Worm (Caenorhabditis elegans) whole organism, L1 larva: ENCODE measurements around the gene C56G2.15.

ENCODE experiments used
- aha-1 ChIP-seq: fragments of 150-350 bp; optimal IDR thresholded peaks from 2 replicates; lab custom pipeline; 2014; ENCODE audit warnings: missing biosample characterization, missing genetic modification characterization
- aly-2 ChIP-seq: fragments of 150-350 bp; optimal IDR thresholded peaks from 2 replicates; lab custom pipeline; 2014; ENCODE audit warnings: missing biosample characterization, missing genetic modification characterization
- blmp-1 ChIP-seq: fragments of 150-350 bp; optimal IDR thresholded peaks from 2 replicates; lab custom pipeline; 2014; ENCODE audit warnings: missing biosample characterization, missing genetic modification characterization
- ceh-8 ChIP-seq: fragments of 200-800 bp; sonication (Bioruptor generic); optimal IDR thresholded peaks from 2 replicates; lab custom pipeline; 2018; ENCODE audit warnings: mild to moderate bottlenecking, missing genetic modification characterization, moderate library complexity, missing compliant biosample characterization
- efl-1 ChIP-seq, 4 experiments: fragments of 150-350 bp; optimal IDR thresholded peaks in 3 of 4; peaks in 1 of 4; 1 replicate in 1 of 4; 2 replicates in 3 of 4; lab custom pipeline; 2014; ENCODE audit warnings: missing biosample characterization in 2 of 4, missing genetic modification characterization in 2 of 4, missing genetic modification reagents in 2 of 4
- elt-2 ChIP-seq: sonication (generic microtip); optimal IDR thresholded peaks from 2 replicates; lab custom pipeline; 2016; ENCODE audit warnings: missing genetic modification characterization, mild to moderate bottlenecking, inconsistent platforms, missing compliant biosample characterization, missing genetic modification reagents
- elt-3 ChIP-seq, 6 experiments: fragments of 150-350 bp in 1 of 6; sonication (generic microtip); optimal IDR thresholded peaks; 2 replicates each; lab custom pipeline; 2017 to 2018; ENCODE audit warnings: missing biosample characterization in 6 of 6, missing genetic modification characterization in 6 of 6, inconsistent platforms in 1 of 6
- fkh-8 ChIP-seq: sonication (generic microtip); optimal IDR thresholded peaks from 2 replicates; lab custom pipeline; 2016; ENCODE audit warnings: mild to moderate bottlenecking, missing genetic modification characterization, missing compliant biosample characterization
- fos-1 ChIP-seq: fragments of 150-350 bp; optimal IDR thresholded peaks from 2 replicates; lab custom pipeline; 2014; ENCODE audit warnings: missing biosample characterization, missing genetic modification characterization
- isw-1 ChIP-seq: fragments of 200-800 bp; sonication (Bioruptor generic); IDR thresholded peaks from 2 replicates; pipeline ENCODE4 v1.3.6; 2022; ENCODE audit warnings: missing genetic modification characterization, missing compliant biosample characterization
- lin-14 ChIP-seq: fragments of 200-800 bp; sonication (Bioruptor generic); optimal IDR thresholded peaks from 2 replicates; lab custom pipeline; 2018; ENCODE audit warnings: mild to moderate bottlenecking, missing genetic modification characterization, moderate library complexity, missing compliant biosample characterization
- lin-15B ChIP-seq: fragments of 150-350 bp; sonication (generic microtip); optimal IDR thresholded peaks from 3 replicates; lab custom pipeline; 2014; ENCODE audit warnings: missing biosample characterization, missing genetic modification characterization
- lin-35 ChIP-seq, 2 experiments: fragments of 150-350 bp; optimal IDR thresholded peaks; 2 replicates each; lab custom pipeline; 2014; ENCODE audit warnings: missing biosample characterization in 2 of 2, missing genetic modification characterization in 2 of 2, missing genetic modification reagents in 2 of 2
- lir-3 ChIP-seq: sonication (generic microtip); optimal IDR thresholded peaks from 2 replicates; lab custom pipeline; 2016; ENCODE audit warnings: mild to moderate bottlenecking, missing genetic modification characterization, moderate library complexity, missing compliant biosample characterization; ENCODE audit not compliant: poor library complexity
- mep-1 ChIP-seq: fragments of 150-350 bp; optimal IDR thresholded peaks from 2 replicates; lab custom pipeline; 2014; ENCODE audit warnings: missing biosample characterization, missing genetic modification characterization
- nhr-19 ChIP-seq: fragments of 200-800 bp; sonication (Bioruptor generic); conservative IDR thresholded peaks from 2 replicates; pipeline ENCODE4 v1.3.6; 2022; ENCODE audit warnings: missing genetic modification characterization, missing compliant biosample characterization
- nhr-237 ChIP-seq: fragments of 150-350 bp; optimal IDR thresholded peaks from 2 replicates; lab custom pipeline; 2014; ENCODE audit warnings: missing biosample characterization, missing genetic modification characterization
- nhr-71 ChIP-seq: sonication (generic microtip); optimal IDR thresholded peaks from 2 replicates; lab custom pipeline; 2016; ENCODE audit warnings: mild to moderate bottlenecking, missing genetic modification characterization, moderate library complexity, missing compliant biosample characterization
- nhr-76 ChIP-seq: sonication (generic microtip); optimal IDR thresholded peaks from 2 replicates; lab custom pipeline; 2017; ENCODE audit warnings: missing biosample characterization, missing genetic modification characterization
- nhr-77 ChIP-seq: fragments of 150-350 bp; optimal IDR thresholded peaks from 2 replicates; lab custom pipeline; 2014; ENCODE audit warnings: missing biosample characterization, missing genetic modification characterization
- nhr-85 ChIP-seq: sonication (generic microtip); peaks from one replicate; lab custom pipeline; 2016; ENCODE audit warnings: missing genetic modification characterization, inconsistent platforms, missing compliant biosample characterization
- nhr-90 ChIP-seq: sonication (generic microtip); optimal IDR thresholded peaks from 2 replicates; lab custom pipeline; 2016; ENCODE audit warnings: mild to moderate bottlenecking, missing genetic modification characterization, missing compliant biosample characterization; ENCODE audit not compliant: poor library complexity
- pax-3 ChIP-seq: fragments of 200-800 bp; sonication (Bioruptor generic); optimal IDR thresholded peaks from 2 replicates; lab custom pipeline; 2018; ENCODE audit warnings: mild to moderate bottlenecking, missing genetic modification characterization, moderate library complexity, missing compliant biosample characterization
- rnt-1 ChIP-seq: sonication (generic microtip); optimal IDR thresholded peaks from 2 replicates; lab custom pipeline; 2016; ENCODE audit warnings: mild to moderate bottlenecking, missing genetic modification characterization, moderate library complexity, missing compliant biosample characterization
- snu-23 ChIP-seq: sonication (generic microtip); optimal IDR thresholded peaks from 2 replicates; lab custom pipeline; 2016; ENCODE audit warnings: missing genetic modification characterization, missing compliant biosample characterization
- sup-37 ChIP-seq: fragments of 200-800 bp; sonication (Bioruptor generic); optimal IDR thresholded peaks from 2 replicates; lab custom pipeline; 2018; ENCODE audit warnings: mild to moderate bottlenecking, missing genetic modification characterization, missing compliant biosample characterization
- swsn-7 ChIP-seq: sonication (generic microtip); optimal IDR thresholded peaks from 2 replicates; lab custom pipeline; 2016; ENCODE audit warnings: missing genetic modification characterization, missing compliant biosample characterization
- tbx-2 ChIP-seq: sonication (generic microtip); optimal IDR thresholded peaks from 2 replicates; lab custom pipeline; 2016; ENCODE audit warnings: missing genetic modification characterization, missing compliant biosample characterization
- unc-130 ChIP-seq: fragments of 150-350 bp; optimal IDR thresholded peaks from 2 replicates; lab custom pipeline; 2017; ENCODE audit warnings: missing biosample characterization, missing genetic modification characterization, inconsistent platforms
- zip-4 ChIP-seq: fragments of 200-800 bp; sonication (Bioruptor generic); optimal IDR thresholded peaks from 2 replicates; lab custom pipeline; 2018; ENCODE audit warnings: mild to moderate bottlenecking, missing genetic modification characterization, moderate library complexity, missing compliant biosample characterization
- ztf-4 ChIP-seq: fragments of 150-350 bp; optimal IDR thresholded peaks from 2 replicates; lab custom pipeline; 2014; ENCODE audit warnings: missing biosample characterization, missing genetic modification characterization

The C56G2.15 gene

DNA sequence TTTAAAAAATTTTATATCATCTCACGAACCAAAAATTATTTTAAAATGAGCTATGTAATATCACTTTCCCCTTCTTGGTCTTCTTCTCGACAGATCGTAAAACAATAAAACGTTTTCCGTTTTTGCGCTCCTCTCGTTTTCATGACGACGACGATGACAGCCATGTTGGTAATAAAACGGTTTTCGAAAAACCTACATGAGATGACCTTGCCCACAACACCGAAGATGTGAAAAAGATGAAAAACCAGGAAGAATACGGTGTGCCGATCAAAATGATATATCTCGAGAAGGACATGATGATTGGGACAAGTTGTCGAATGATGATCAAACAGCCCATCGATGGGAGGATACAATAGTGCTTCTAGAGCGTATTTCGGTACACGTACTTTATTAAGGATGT is 9.0 kb downstream of the C56G2.15 start:
- TF ChIP-seq swsn-7: no peak
- TF ChIP-seq nhr-19: no peak
- no peak for TF ChIP-seq aha-1
- TF ChIP-seq lin-35 (GFP tag; optimal IDR thresholded peaks at IDR 0.05; lab: Kevin White, UChicago): no peak
- TF ChIP-seq ztf-4: no peak
- TF ChIP-seq elt-3 (tag; optimal IDR thresholded peaks at IDR 0.05; lab: Kevin White, UChicago): peak in 2 of 6 experiments; percentile 15 to 17
- no peak for TF ChIP-seq nhr-237 (tag; lab: Kevin White, UChicago)
- TF ChIP-seq tbx-2 (tag; lab: Kevin White, UChicago): no peak
- TF ChIP-seq unc-130: no peak
- TF ChIP-seq aly-2 (tag; lab: Kevin White, UChicago): no peak
- TF ChIP-seq ceh-8 (GFP tag; lab: Kevin White, UChicago): no peak
- no peak for TF ChIP-seq efl-1 (optimal IDR thresholded peaks at IDR 0.05; lab: Kevin White, UChicago)
- TF ChIP-seq efl-1 (GFP tag; optimal IDR thresholded peaks at IDR 0.05 in 1 of 2; lab: Kevin White, UChicago): peak in 1 of 2 experiments; percentile 6
- TF ChIP-seq lin-15B (tag; lab: Kevin White, UChicago): no peak
- no peak for TF ChIP-seq zip-4 (GFP tag; lab: Kevin White, UChicago)
- TF ChIP-seq blmp-1 (tag; lab: Kevin White, UChicago): peak; percentile 94
- peak; percentile 30 for TF ChIP-seq snu-23
- TF ChIP-seq lin-14 (GFP tag; lab: Kevin White, UChicago): peak; percentile 53

DNA sequence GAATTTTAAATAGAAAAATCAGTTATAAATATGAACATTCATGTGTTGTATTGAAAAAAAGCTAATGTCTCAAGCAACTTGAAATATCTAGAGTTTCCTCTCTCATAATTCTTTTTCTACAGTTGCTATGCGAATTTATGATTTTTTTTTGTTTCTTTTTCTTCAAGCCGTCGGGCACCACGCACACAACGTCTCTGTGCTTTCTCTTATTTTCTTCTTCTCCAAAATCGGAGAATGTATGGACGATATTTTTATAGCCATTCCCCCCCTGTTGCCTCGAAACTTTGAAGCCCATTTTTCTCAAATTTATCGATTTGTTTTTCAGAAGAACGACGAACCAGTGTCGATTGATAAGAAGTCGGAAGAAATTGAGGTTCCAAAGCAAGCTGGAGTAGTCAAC is 10.9 kb downstream of the C56G2.15 start:
- TF ChIP-seq tbx-2 (tag; lab: Kevin White, UChicago) (no peak), nhr-90 (tag; lab: Kevin White, UChicago) (no peak), aly-2 (tag; lab: Kevin White, UChicago) (no peak), isw-1 (GFP tag; lab: Robert Waterston, UW) (no peak), nhr-71 (tag; lab: Kevin White, UChicago) (no peak)

DNA sequence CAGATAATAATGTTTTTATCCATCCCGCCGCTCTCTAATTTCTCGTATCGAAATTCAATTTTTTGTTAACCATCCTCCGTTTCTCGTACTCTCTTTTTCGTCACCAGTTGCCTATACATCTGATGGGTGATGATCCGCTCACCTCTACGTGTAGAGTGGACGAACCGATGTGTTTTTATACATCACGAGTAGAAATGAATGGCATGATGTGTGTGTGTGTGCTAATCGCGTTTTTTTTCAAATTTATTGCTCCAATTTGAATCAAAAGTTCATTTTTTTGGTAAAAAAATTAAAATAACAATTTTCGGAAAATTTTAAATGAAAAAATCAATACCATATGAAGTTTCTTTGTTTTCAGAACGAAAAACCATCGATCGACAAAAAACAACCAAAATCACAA is 11.7 kb downstream of the C56G2.15 start:
- TF ChIP-seq lir-3 (tag; lab: Kevin White, UChicago) (no peak), snu-23 (peak; percentile 44), fos-1 (tag; lab: Kevin White, UChicago) (no peak), nhr-76 (tag; lab: Kevin White, UChicago) (no peak), lin-35 (GFP tag; optimal IDR thresholded peaks at IDR 0.05; lab: Kevin White, UChicago) (peak in 1 of 2 experiments; percentile 54), lin-14 (GFP tag; lab: Kevin White, UChicago) (peak; percentile 28), efl-1 (optimal IDR thresholded peaks at IDR 0.05; lab: Kevin White, UChicago) (no peak), efl-1 (GFP tag; optimal IDR thresholded peaks at IDR 0.05 in 1 of 2; lab: Kevin White, UChicago) (peak in 1 of 2 experiments; percentile 88), elt-2 (tag; lab: Kevin White, UChicago) (no peak), blmp-1 (tag; lab: Kevin White, UChicago) (peak; percentile 2), nhr-85 (tag; lab: Kevin White, UChicago) (peak; percentile 68), fkh-8 (tag; lab: Kevin White, UChicago) (no peak), rnt-1 (peak; percentile 2)

DNA sequence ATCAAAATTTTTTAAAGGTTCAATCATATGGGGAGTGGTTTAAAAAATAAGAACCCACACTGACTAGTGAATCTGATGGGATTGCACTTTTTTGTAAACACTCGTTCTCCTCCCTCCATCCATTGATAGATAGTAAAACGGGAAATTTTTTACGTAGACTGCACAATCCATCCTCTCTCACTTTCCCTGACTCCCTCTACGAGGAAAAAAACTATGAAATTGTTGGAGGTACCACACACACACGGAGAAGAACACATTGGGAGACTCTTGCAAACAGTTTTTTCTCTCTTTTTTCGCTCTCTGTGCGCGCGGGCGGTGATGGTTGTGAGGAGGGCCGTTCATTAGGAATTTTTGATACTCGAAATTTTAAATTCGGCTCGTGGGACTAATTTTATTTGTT is 12.3 kb downstream of the C56G2.15 start:
- no peak for TF ChIP-seq mep-1 (tag; lab: Kevin White, UChicago)
- TF ChIP-seq nhr-77 (tag; lab: Kevin White, UChicago): peak; percentile 8
- no peak for TF ChIP-seq efl-1 (optimal IDR thresholded peaks at IDR 0.05; lab: Kevin White, UChicago)
- TF ChIP-seq efl-1 (GFP tag; optimal IDR thresholded peaks at IDR 0.05 in 1 of 2; lab: Kevin White, UChicago): peak in 1 of 2 experiments; percentile 58
- TF ChIP-seq rnt-1: peak; percentile 2

DNA sequence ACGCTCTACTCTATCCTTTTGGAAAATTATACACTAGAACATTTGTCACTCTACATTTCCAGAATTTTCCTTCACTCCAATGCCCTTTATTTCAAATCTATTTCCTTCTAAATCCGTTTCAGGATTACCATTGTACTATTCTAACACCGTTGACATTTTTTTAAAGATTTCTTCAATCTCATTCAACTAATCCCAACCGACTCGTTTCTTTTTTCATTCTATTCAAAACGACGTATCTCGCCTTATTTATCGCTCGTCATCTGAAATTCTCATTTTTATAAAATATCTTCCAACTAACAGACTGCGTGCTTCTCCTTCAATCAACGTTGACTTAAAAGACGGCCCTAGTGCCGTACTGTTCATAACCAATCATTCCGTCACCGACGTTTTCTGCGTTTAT is 14.6 kb downstream of the C56G2.15 start, which contains the start of gene akap-1:
Gene akap-1, plus strand, starts transcription at position 301 of the 400 bp plus-strand sequence.
- TF ChIP-seq pax-3 (tag; lab: Kevin White, UChicago) (peak; percentile 2), sup-37 (GFP tag; lab: Kevin White, UChicago) (no peak)
